Worm (Caenorhabditis elegans): ENCODE data around the gene rpl-38.

DNA sequence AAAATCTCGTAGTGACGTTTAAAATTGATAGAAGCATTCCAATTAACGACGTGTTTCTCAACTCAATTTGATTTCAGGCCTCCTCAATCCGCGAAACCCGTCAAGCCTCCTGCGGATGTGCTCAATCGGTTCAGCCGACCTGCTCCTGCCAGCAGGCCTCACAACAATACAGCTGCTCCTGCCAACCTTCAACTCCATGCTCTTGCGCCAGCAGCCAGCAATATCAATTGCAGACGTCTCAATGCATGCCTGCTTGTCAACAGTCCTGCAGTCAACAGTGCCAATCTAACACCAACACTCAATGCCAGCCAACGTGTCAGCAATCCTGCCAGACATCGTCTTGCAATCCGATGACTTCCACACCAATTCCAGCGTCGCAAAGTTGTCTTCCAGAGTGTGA is 45.9 kb upstream of the rpl-38 start:
- no peak for TF ChIP-seq ztf-23 (GFP tag; IDR thresholded peaks at IDR 0.05)
- no peak for TF ChIP-seq ztf-29 (GFP tag; IDR thresholded peaks at IDR 0.05)

All from whole organism, midembryonic.